Fruit fly (Drosophila melanogaster) whole organism, wandering third instar larva: ENCODE measurements around the gene mRpL15.
A peak's percentile ranks its signal among the peaks of the same experiment; 100 is the strongest.

Experiments
- Abd-B ChIP-seq: fragments of >200 bp; optimal IDR thresholded peaks from 2 replicates; lab custom pipeline; 2017; ENCODE audit warnings: missing biosample characterization, missing genetic modification characterization
- CG32264 ChIP-seq: fragments of 200-800 bp; sonication (Bioruptor generic); optimal IDR thresholded peaks from 2 replicates; lab custom pipeline; 2016; ENCODE audit warnings: missing biosample characterization, missing genetic modification characterization
- CG9705 ChIP-seq: fragments of 200-800 bp; sonication (Bioruptor generic); optimal IDR thresholded peaks from 2 replicates; lab custom pipeline; 2018; ENCODE audit warnings: missing biosample characterization, mild to moderate bottlenecking, missing genetic modification characterization
- CrebA ChIP-seq: fragments of 200-800 bp; sonication (Bioruptor generic); optimal IDR thresholded peaks from 2 replicates; lab custom pipeline; 2016; ENCODE audit warnings: missing biosample characterization, mild to moderate bottlenecking, missing genetic modification characterization, borderline replicate concordance
- Dfd ChIP-seq: fragments of >200 bp; optimal IDR thresholded peaks from 2 replicates; lab custom pipeline; 2017; ENCODE audit warnings: missing biosample characterization, missing genetic modification characterization
- Dif ChIP-seq: fragments of 200-275, 200-300 bp; sonication (Bioruptor generic); optimal IDR thresholded peaks from 2 replicates; lab custom pipeline; 2018; ENCODE audit warnings: missing biosample characterization, missing genetic modification characterization; ENCODE audit not compliant: partially characterized antibody
- GATAd ChIP-seq: sonication (Bioruptor generic); optimal IDR thresholded peaks from 2 replicates; lab custom pipeline; 2016; ENCODE audit warnings: missing biosample characterization, missing genetic modification characterization
- HLH106 ChIP-seq: fragments of 200-800 bp; optimal IDR thresholded peaks from 3 replicates; lab custom pipeline; 2019; ENCODE audit warnings: missing biosample characterization, mild to moderate bottlenecking, missing genetic modification characterization, moderate library complexity
- Hnf4 ChIP-seq: fragments of 200-800 bp; sonication (Bioruptor generic); optimal IDR thresholded peaks from 2 replicates; lab custom pipeline; 2016; ENCODE audit warnings: missing biosample characterization, mild to moderate bottlenecking, missing genetic modification characterization
- Hr78 ChIP-seq: fragments of >200 bp; optimal IDR thresholded peaks from 2 replicates; lab custom pipeline; 2017; ENCODE audit warnings: missing biosample characterization, missing genetic modification characterization
- Hr83 ChIP-seq: fragments of 200-300 bp; sonication (Bioruptor generic); optimal IDR thresholded peaks from 2 replicates; lab custom pipeline; 2016; ENCODE audit warnings: missing biosample characterization, mild to moderate bottlenecking, missing genetic modification characterization, moderate library complexity; ENCODE audit not compliant: poor library complexity, severe bottlenecking
- Jra ChIP-seq: sonication (Bioruptor generic); optimal IDR thresholded peaks from 2 replicates; lab custom pipeline; 2016; ENCODE audit warnings: missing biosample characterization, missing genetic modification characterization
- Mio ChIP-seq: sonication (Bioruptor generic); optimal IDR thresholded peaks from 2 replicates; lab custom pipeline; 2016; ENCODE audit warnings: missing biosample characterization, missing genetic modification characterization
- Myc ChIP-seq: fragments of >200 bp; optimal IDR thresholded peaks from 2 replicates; lab custom pipeline; 2017
- N ChIP-seq: fragments of >200 bp; optimal IDR thresholded peaks from 2 replicates; lab custom pipeline; 2018; ENCODE audit warnings: missing biosample characterization, missing external identifiers, missing genetic modification characterization
- OdsH ChIP-seq: fragments of 200-800 bp; sonication (Bioruptor generic); optimal IDR thresholded peaks from 2 replicates; lab custom pipeline; 2016; ENCODE audit warnings: missing biosample characterization, mild to moderate bottlenecking, missing genetic modification characterization
- Rel ChIP-seq, 2 experiments: fragments of 200-800 bp; sonication (Bioruptor generic) in 1 of 2; optimal IDR thresholded peaks; 2 replicates in 1 of 2; 3 replicates in 1 of 2; lab custom pipeline; 2016 to 2019; ENCODE audit warnings: mild to moderate bottlenecking in 2 of 2, missing biosample characterization in 2 of 2, missing genetic modification characterization in 2 of 2, moderate library complexity in 1 of 2
- Sp1 ChIP-seq: fragments of 200-800 bp; sonication (Bioruptor generic); optimal IDR thresholded peaks from 3 replicates; lab custom pipeline; 2019; ENCODE audit warnings: missing biosample characterization, mild to moderate bottlenecking, missing genetic modification characterization, moderate library complexity
- Vsx2 ChIP-seq: fragments of 200-300, 225-300 bp; sonication (Bioruptor generic); optimal IDR thresholded peaks from 2 replicates; lab custom pipeline; 2018; ENCODE audit warnings: missing biosample characterization, missing genetic modification characterization; ENCODE audit not compliant: partially characterized antibody
- br ChIP-seq: fragments of 200-800 bp; sonication (Bioruptor generic); optimal IDR thresholded peaks from 2 replicates; lab custom pipeline; 2016; ENCODE audit warnings: missing biosample characterization, missing genetic modification characterization
- brk ChIP-seq: fragments of 200-800 bp; sonication (Bioruptor generic); optimal IDR thresholded peaks from 2 replicates; lab custom pipeline; 2016; ENCODE audit warnings: missing biosample characterization, mild to moderate bottlenecking, missing genetic modification characterization
- dl ChIP-seq, 2 experiments: fragments of 175-275, 200-275 bp in 1 of 2; fragments of 200-275 bp in 1 of 2; sonication (Bioruptor generic); optimal IDR thresholded peaks; lab custom pipeline; 2018; ENCODE audit warnings: mild to moderate bottlenecking in 2 of 2, missing biosample characterization in 2 of 2, missing genetic modification characterization in 2 of 2, moderate library complexity in 2 of 2; ENCODE audit not compliant: partially characterized antibody in 2 of 2, insufficient read depth in 1 of 2
- dmrt93B ChIP-seq: fragments of 200-800 bp; sonication (Bioruptor generic); optimal IDR thresholded peaks from 2 replicates; lab custom pipeline; 2018; ENCODE audit warnings: missing biosample characterization, mild to moderate bottlenecking, missing genetic modification characterization
- dsf ChIP-seq: sonication (Bioruptor generic); optimal IDR thresholded peaks from 2 replicates; lab custom pipeline; 2016; ENCODE audit warnings: missing biosample characterization, missing genetic modification characterization, borderline replicate concordance
- ey ChIP-seq: fragments of 200-800 bp; sonication (Bioruptor generic); optimal IDR thresholded peaks from 2 replicates; lab custom pipeline; 2016; ENCODE audit warnings: missing biosample characterization, missing genetic modification characterization
- foxo ChIP-seq, 2 experiments: fragments of 200-800 bp; sonication (Bioruptor generic); optimal IDR thresholded peaks; 2 replicates in 1 of 2; 3 replicates in 1 of 2; lab custom pipeline; 2016 to 2017; ENCODE audit warnings: missing biosample characterization in 2 of 2, missing genetic modification characterization in 2 of 2
- fru ChIP-seq: fragments of 200-800 bp; sonication (Bioruptor generic); optimal IDR thresholded peaks from 3 replicates; lab custom pipeline; 2016; ENCODE audit warnings: missing biosample characterization, mild to moderate bottlenecking, missing genetic modification characterization
- h ChIP-seq: fragments of 200-800 bp; sonication (Bioruptor generic); optimal IDR thresholded peaks from 3 replicates; lab custom pipeline; 2016; ENCODE audit warnings: missing biosample characterization, mild to moderate bottlenecking, missing genetic modification characterization
- jim ChIP-seq: fragments of 175-275, 200-325 bp; sonication (Bioruptor generic); optimal IDR thresholded peaks from 2 replicates; lab custom pipeline; 2016; ENCODE audit warnings: missing biosample characterization, mild to moderate bottlenecking, missing genetic modification characterization
- lola ChIP-seq: fragments of >200 bp; optimal IDR thresholded peaks from 2 replicates; lab custom pipeline; 2017; ENCODE audit warnings: missing biosample characterization, missing genetic modification characterization
- pan ChIP-seq: fragments of >200 bp; optimal IDR thresholded peaks from 2 replicates; lab custom pipeline; 2017
- psq ChIP-seq: fragments of 200-800 bp; sonication (Bioruptor generic); optimal IDR thresholded peaks from 3 replicates; lab custom pipeline; 2017; ENCODE audit warnings: missing biosample characterization, mild to moderate bottlenecking, missing genetic modification characterization, moderate library complexity
- rgr ChIP-seq: fragments of 200-800 bp; sonication (Bioruptor generic); optimal IDR thresholded peaks from 3 replicates; lab custom pipeline; 2016; ENCODE audit warnings: missing biosample characterization, mild to moderate bottlenecking, missing genetic modification characterization
- sage ChIP-seq: fragments of 200-800 bp; sonication (Bioruptor generic); optimal IDR thresholded peaks from 2 replicates; lab custom pipeline; 2016; ENCODE audit warnings: missing biosample characterization, mild to moderate bottlenecking, missing genetic modification characterization
- sv ChIP-seq: fragments of 200-800 bp; sonication (Bioruptor generic); optimal IDR thresholded peaks from 3 replicates; lab custom pipeline; 2016; ENCODE audit warnings: missing biosample characterization, missing genetic modification characterization
- tai ChIP-seq: sonication (Bioruptor generic); optimal IDR thresholded peaks from 2 replicates; lab custom pipeline; 2016; ENCODE audit warnings: missing biosample characterization, missing genetic modification characterization
- usp ChIP-seq: fragments of >200 bp; optimal IDR thresholded peaks from 2 replicates; lab custom pipeline; 2017; ENCODE audit warnings: missing biosample characterization, missing genetic modification characterization
- woc ChIP-seq: sonication (Bioruptor generic); optimal IDR thresholded peaks from 2 replicates; lab custom pipeline; 2016; ENCODE audit warnings: missing biosample characterization, mild to moderate bottlenecking, missing genetic modification characterization

Gene mRpL15

DNA sequence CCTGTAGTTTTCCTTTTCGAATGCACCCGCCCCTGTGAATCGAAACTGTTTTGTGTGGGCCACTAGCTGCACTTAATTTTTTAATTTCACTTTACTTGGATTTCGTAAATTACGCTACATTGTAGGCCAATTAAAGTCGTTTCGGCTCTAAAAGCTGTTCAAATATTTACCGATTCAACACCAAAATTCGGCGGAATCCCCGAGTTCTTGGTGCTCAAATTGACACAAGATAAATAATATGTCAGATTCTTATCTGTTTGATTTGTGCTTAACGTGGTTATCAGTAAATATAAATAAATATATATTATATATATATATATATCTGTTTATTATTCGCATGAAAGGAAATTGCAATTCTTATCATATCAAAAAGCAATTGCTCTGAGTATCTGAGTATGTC lies 11.9 kb upstream of the mRpL15 start:
- TF ChIP-seq usp (GFP tag; lab: Kevin White, UChicago) (no peak), foxo (GFP tag; optimal IDR thresholded peaks at IDR 0.05; lab: Kevin White, UChicago) (peak in 1 of 2 experiments; percentile 58), pan (no peak), dl (GFP tag; optimal IDR thresholded peaks at IDR 0.05; lab: Kevin White, UChicago; ENCODE audit: insufficient read depth in 1 of 2, partially characterized antibody in 2 of 2) (no peak), rgr (GFP tag; lab: Kevin White, UChicago) (peak; percentile 76), br (peak; percentile 24), ey (no peak), lola (no peak), Sp1 (peak; percentile 79), Hr83 (GFP tag; lab: Kevin White, UChicago) (peak; percentile 76), OdsH (peak; percentile 51), N (GFP tag; lab: Kevin White, UChicago) (no peak), sv (no peak), fru (GFP tag; lab: Kevin White, UChicago) (peak; percentile 4), CrebA (GFP tag; lab: Kevin White, UChicago) (no peak), brk (GFP tag; lab: Kevin White, UChicago) (peak; percentile 43), Vsx2 (GFP tag; lab: Kevin White, UChicago) (no peak), dmrt93B (peak; percentile 54), jim (GFP tag; lab: Kevin White, UChicago) (no peak), Dfd (GFP tag; lab: Kevin White, UChicago) (no peak), dsf (GFP tag; lab: Kevin White, UChicago) (no peak), Hr78 (no peak), Abd-B (GFP tag; lab: Kevin White, UChicago) (no peak), Myc (lab: Kevin White, UChicago) (no peak), GATAd (no peak), CG9705 (GFP tag; lab: Kevin White, UChicago) (peak; percentile 78), HLH106 (tag; lab: Kevin White, UChicago) (peak; percentile 67), h (GFP tag; lab: Kevin White, UChicago) (peak; percentile 67), sage (no peak), Rel (GFP tag; optimal IDR thresholded peaks at IDR 0.05; lab: Kevin White, UChicago) (peak; percentile 16), Rel (tag; optimal IDR thresholded peaks at IDR 0.05; lab: Kevin White, UChicago) (peak; percentile 99), Hnf4 (peak; percentile 57), Mio (no peak), Dif (GFP tag; lab: Kevin White, UChicago) (no peak), tai (GFP tag; lab: Kevin White, UChicago) (no peak), woc (no peak), Jra (GFP tag; lab: Kevin White, UChicago) (no peak), CG32264 (no peak), psq (GFP tag; lab: Kevin White, UChicago) (peak; percentile 32)

DNA sequence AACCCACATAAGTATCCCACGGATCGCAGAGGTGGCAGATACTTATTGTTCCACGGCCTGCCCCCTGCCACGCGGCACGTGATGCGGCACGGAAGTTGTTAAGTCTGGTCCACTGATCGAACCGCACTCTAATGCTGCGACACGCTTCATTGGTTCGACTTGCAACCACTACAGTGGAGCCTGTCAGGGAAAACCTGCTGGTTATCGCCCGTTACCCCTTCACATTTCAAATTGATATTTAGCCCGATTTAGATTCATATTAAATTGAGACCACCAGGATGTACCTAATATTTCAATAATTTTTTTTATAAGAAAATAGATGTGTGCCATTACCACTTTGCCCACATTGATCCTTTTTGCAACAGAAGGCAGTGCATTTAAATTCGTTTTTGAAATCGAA lies 11.3 kb upstream of the mRpL15 start:
- peak; percentile 25 for TF ChIP-seq ey
- TF ChIP-seq pan: no peak

DNA sequence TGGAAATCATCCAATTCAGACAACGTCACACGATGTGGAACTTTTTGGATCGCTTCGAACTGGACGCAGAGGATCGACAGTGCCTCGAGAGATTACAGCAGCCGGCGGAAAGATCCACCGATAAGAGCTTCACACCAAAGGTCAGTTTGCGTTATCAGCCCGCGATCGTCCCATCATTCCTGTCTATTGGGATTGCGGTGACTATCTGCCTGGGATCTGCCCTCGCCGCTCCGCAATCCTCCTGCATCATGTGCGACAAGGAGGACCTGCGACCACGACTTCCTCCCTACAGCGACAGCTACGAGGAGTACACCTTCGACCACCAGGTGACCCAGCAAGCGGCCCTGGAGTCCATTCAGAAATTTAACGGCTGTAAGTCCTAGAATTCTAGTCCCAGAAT lies 10.0 kb upstream of the mRpL15 start:
- TF ChIP-seq CrebA (GFP tag; lab: Kevin White, UChicago) (no peak), Rel (GFP tag; optimal IDR thresholded peaks at IDR 0.05; lab: Kevin White, UChicago) (no peak), Rel (tag; optimal IDR thresholded peaks at IDR 0.05; lab: Kevin White, UChicago) (peak; percentile 48), Hnf4 (no peak), OdsH (no peak), GATAd (no peak), h (GFP tag; lab: Kevin White, UChicago) (no peak)
